Fruit fly (Drosophila melanogaster): Measurements from ENCODE around the gene CG15211.

CG15211 gene

DNA sequence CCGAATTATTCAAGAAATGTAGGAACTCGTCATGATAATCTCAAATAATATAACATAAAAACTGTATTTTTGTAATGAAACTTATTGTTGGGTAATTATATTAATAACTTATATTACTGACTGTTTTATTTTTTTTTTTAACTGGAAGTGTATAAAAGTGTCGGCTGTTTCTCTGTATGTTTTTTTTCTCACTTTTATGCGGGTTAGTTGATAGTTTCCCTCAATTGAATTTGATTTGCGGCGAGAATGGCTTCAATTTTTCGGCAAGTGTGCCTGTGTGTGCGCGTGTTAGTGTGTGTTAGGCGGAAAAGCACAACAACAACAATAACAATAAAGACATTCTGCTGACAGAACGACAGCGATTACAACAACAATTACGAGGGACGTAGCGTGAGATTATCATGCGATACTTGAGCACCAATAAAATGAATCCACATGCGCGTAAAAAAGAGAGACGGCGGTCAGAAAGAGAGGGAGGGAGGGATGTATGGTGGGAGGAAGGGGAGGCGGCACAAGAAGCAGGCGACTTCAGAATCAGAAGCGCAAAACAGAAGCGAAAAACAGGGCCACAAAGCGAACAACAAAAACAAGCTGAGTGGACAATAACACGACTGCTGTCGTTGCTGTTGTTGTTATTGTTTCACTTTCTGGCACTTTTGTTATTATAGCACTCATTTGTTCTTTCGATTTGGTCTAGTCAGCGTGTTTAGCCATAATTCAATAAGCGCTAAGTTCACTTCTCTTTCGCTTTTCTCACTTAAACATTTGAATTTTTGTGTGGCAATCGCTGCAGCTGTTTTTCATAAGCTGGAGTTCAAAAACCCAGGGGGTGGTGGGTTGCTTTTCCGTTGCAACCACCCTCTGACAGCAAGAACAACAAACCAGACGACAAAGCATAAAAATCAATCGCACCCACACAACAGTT is 9.1 kb upstream of the CG15211 start (continued):
- TF ChIP-seq CG9727 (GFP tag; optimal IDR thresholded peaks at IDR 0.05) (peak; percentile 59), CG14710 (tag; optimal IDR thresholded peaks at IDR 0.05) (peak; percentile 1), CG13624 (GFP tag; optimal IDR thresholded peaks at IDR 0.05) (peak; percentile 22), CG30403 (GFP tag; optimal IDR thresholded peaks at IDR 0.05) (peak; percentile 44), CG2202 (tag; optimal IDR thresholded peaks at IDR 0.05) (no peak), scrt (GFP tag; optimal IDR thresholded peaks at IDR 0.05) (peak; percentile 25), tna (GFP tag; IDR thresholded peaks at IDR 0.05; ENCODE audit: partially characterized antibody) (no peak), sens-2 (GFP tag; IDR thresholded peaks at IDR 0.05) (no peak), nerfin-2 (GFP tag; IDR thresholded peaks at IDR 0.05; ENCODE audit: partially characterized antibody) (no peak), Meics (GFP tag; optimal IDR thresholded peaks at IDR 0.05) (peak; percentile 61), cato (GFP tag; optimal IDR thresholded peaks at IDR 0.05; ENCODE audit: borderline replicate concordance) (no peak), CG4360 (GFP tag; IDR thresholded peaks at IDR 0.05) (peak; percentile 93), CG6689 (GFP tag; IDR thresholded peaks at IDR 0.05) (0 out of 2 replicates have a peak, but pooled peaks have one; percentile 6), CG31224 (GFP tag; IDR thresholded peaks at IDR 0.05) (no peak), CG13894 (tag; optimal IDR thresholded peaks at IDR 0.05) (peak; percentile 39), CG12744 (GFP tag; optimal IDR thresholded peaks at IDR 0.05) (no peak), CG8388 (GFP tag; optimal IDR thresholded peaks at IDR 0.05) (peak; percentile 19), CrebB (tag; optimal IDR thresholded peaks at IDR 0.05) (peak; percentile 42), crol (GFP tag; IDR thresholded peaks at IDR 0.05) (peak; percentile 97), phol (tag; optimal IDR thresholded peaks at IDR 0.05) (peak; percentile 20), Sin3A (optimal IDR thresholded peaks at IDR 0.05) (no peak), pb (GFP tag; optimal IDR thresholded peaks at IDR 0.05) (no peak), grau (tag; optimal IDR thresholded peaks at IDR 0.05) (peak; percentile 53), Dek (tag; optimal IDR thresholded peaks at IDR 0.05) (peak; percentile 23), Adf1 (GFP tag; IDR thresholded peaks at IDR 0.05) (peak; percentile 73), Hand (GFP tag; optimal IDR thresholded peaks at IDR 0.05) (peak; percentile 7), Asciz (GFP tag; optimal IDR thresholded peaks at IDR 0.05) (no peak), Fer3 (tag; optimal IDR thresholded peaks at IDR 0.05) (peak; percentile 10), Atf-2 (GFP tag; optimal IDR thresholded peaks at IDR 0.05) (no peak), Hey (tag; optimal IDR thresholded peaks at IDR 0.05) (peak; percentile 33), CG12155 (GFP tag; optimal IDR thresholded peaks at IDR 0.05) (peak; percentile 10), Trl (optimal IDR thresholded peaks at IDR 0.05) (peak; percentile 14 to 48), Trl (GFP tag; optimal IDR thresholded peaks at IDR 0.05) (no peak), cas (GFP tag; IDR thresholded peaks at IDR 0.05) (no peak), grn (GFP tag; optimal IDR thresholded peaks at IDR 0.05) (peak; percentile 75), CG11723 (GFP tag; optimal IDR thresholded peaks at IDR 0.05) (no peak), sim (GFP tag; IDR thresholded peaks at IDR 0.05) (no peak), D19B (GFP tag; optimal IDR thresholded peaks at IDR 0.05) (no peak), CG11696 (GFP tag; IDR thresholded peaks at IDR 0.05) (no peak), BtbVII (GFP tag; optimal IDR thresholded peaks at IDR 0.05) (no peak), CG2712 (tag; optimal IDR thresholded peaks at IDR 0.05) (peak; percentile 27), bowl (GFP tag; IDR thresholded peaks at IDR 0.05) (peak; percentile 19; the same call in 1 of the 2 replicates), CG16779 (GFP tag; IDR thresholded peaks at IDR 0.05) (no peak), so (GFP tag; IDR thresholded peaks at IDR 0.05) (peak; percentile 40; the same call in 1 of the 3 replicates), CG8290 (GFP tag; optimal IDR thresholded peaks at IDR 0.05) (no peak), CG8290 (tag; optimal IDR thresholded peaks at IDR 0.05) (peak in 1 of 2 experiments; percentile 14), CG17385 (GFP tag; optimal IDR thresholded peaks at IDR 0.05) (peak; percentile 32), exex (tag; optimal IDR thresholded peaks at IDR 0.05) (peak; percentile 74), unc-4 (GFP tag; IDR thresholded peaks at IDR 0.05; ENCODE audit: partially characterized antibody) (peak; percentile 32; the same call in 1 of the 2 replicates)
